Worm (Caenorhabditis elegans): ENCODE data around the gene apb-1.
A peak's percentile ranks its signal among the peaks of the same experiment; 100 is the strongest.
"Not testable (repeated sequence)": the region's sequence is repeated elsewhere in the genome, so short reads cannot be mapped to it uniquely, and the experiment has no call there.

Gene apb-1

ce11 chrIII:2563883-2564282 lies 33.0 kb downstream of the apb-1 start, which contains the start of gene Y54F10AM.11:
Y54F10AM.11 (minus strand) TSS chrIII:2563983.
- not testable (repeated sequence) for TF ChIP-seq aha-1 (tag); spr-1 (tag; optimal IDR thresholded peaks at IDR 0.05); cey-2 (tag; optimal IDR thresholded peaks at IDR 0.05; ENCODE audit: borderline replicate concordance, insufficient read depth)

DNA sequence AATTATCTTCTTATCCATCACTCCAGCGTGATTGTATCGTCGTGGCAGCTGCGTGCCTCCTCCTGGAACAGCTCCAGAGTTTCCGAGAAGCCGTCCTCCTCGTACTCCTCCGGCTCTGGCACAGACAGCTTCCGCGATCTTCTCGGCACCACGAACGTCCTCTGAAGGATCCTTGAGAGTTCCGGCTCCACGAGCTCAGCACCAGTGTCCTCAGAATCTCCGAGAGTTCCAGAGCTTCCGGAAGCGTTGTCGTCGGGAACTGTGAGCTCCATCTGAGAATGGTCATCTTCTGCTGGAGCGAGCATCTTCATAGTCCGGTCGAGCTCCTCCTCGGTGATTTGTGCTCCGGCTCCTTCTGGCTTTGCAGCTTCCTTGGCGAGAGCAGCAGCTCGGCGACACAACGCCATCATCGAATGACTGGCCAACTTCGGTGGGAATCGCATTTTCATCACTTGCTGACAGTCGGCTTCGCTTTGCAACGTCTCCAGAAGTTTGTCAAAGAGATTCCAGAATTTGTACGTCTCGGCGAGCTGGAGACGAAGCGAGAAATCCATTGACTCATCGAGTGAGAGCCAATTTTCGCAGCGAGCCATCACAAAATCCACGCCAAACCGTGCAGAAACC lies 33.7 kb downstream of the apb-1 start:
- TF ChIP-seq ama-1 (optimal IDR thresholded peaks at IDR 0.05) (no peak), dmd-6 (GFP tag; IDR thresholded peaks at IDR 0.05) (no peak), set-16 (GFP tag; IDR thresholded peaks at IDR 0.05) (peak; percentile 92), aha-1 (tag) (peak; percentile 54), ceh-82 (tag; optimal IDR thresholded peaks at IDR 0.05) (no peak)

ce11 chrIII:2561410-2561809 lies 35.4 kb downstream of the apb-1 start, which contains the start of gene nhr-239:
nhr-239 (plus strand) TSS chrIII:2561710.
- TF ChIP-seq Y48G9A.11 (GFP tag; IDR thresholded peaks at IDR 0.05) (no peak), F49E8.2 (tag; optimal IDR thresholded peaks at IDR 0.05; ENCODE audit: borderline replicate concordance) (no peak), mep-1 (tag; optimal IDR thresholded peaks at IDR 0.05) (no peak), ces-1 (GFP tag; optimal IDR thresholded peaks at IDR 0.05) (no peak), madf-9 (GFP tag; conservative IDR thresholded peaks at IDR 0.05) (no peak), fkh-10 (GFP tag; optimal IDR thresholded peaks at IDR 0.05) (no peak), pha-4 (GFP tag; IDR thresholded peaks at IDR 0.05) (no peak), pha-4 (tag; optimal IDR thresholded peaks at IDR 0.05) (no peak), ceh-32 (tag; optimal IDR thresholded peaks at IDR 0.05; ENCODE audit: poor library complexity) (no peak), ZK337.2 (GFP tag; IDR thresholded peaks at IDR 0.05) (no peak), duxl-1 (tag; optimal IDR thresholded peaks at IDR 0.05; ENCODE audit: poor library complexity) (no peak), daf-8 (GFP tag; IDR thresholded peaks at IDR 0.05) (no peak), egl-27 (tag; optimal IDR thresholded peaks at IDR 0.05) (no peak)

- TF ChIP-seq zip-2 (tag; optimal IDR thresholded peaks at IDR 0.05): no peak
- TF ChIP-seq zag-1 (tag; optimal IDR thresholded peaks at IDR 0.05): no peak
- no peak for TF ChIP-seq aha-1 (tag)
- TF ChIP-seq fkh-10 (GFP tag; optimal IDR thresholded peaks at IDR 0.05): no peak
- TF ChIP-seq Y48G9A.11 (GFP tag; IDR thresholded peaks at IDR 0.05): no peak
- no peak for TF ChIP-seq fos-1 (tag; optimal IDR thresholded peaks at IDR 0.05)
- TF ChIP-seq rbr-2 (tag; optimal IDR thresholded peaks at IDR 0.05): no peak
- no peak for TF ChIP-seq ctbp-1 (GFP tag; IDR thresholded peaks at IDR 0.05)
- no peak for TF ChIP-seq T20F7.1 (GFP tag; optimal IDR thresholded peaks at IDR 0.05)
- no peak for TF ChIP-seq nhr-6 (tag; optimal IDR thresholded peaks at IDR 0.05)
- TF ChIP-seq egl-27 (tag; optimal IDR thresholded peaks at IDR 0.05): no peak
- no peak for TF ChIP-seq nhr-77 (tag; optimal IDR thresholded peaks at IDR 0.05)
- no peak for TF ChIP-seq mes-2 (tag; optimal IDR thresholded peaks at IDR 0.05; ENCODE audit: poor library complexity, severe bottlenecking)
- TF ChIP-seq vab-7 (GFP tag; IDR thresholded peaks at IDR 0.05): no peak
- TF ChIP-seq ceh-62 (tag; optimal IDR thresholded peaks at IDR 0.05): no peak
- no peak for TF ChIP-seq unc-62 (GFP tag; optimal IDR thresholded peaks at IDR 0.05 in 1 of 2)
- TF ChIP-seq unc-62 (tag; optimal IDR thresholded peaks at IDR 0.05): no peak
- no peak for TF ChIP-seq skn-1 (tag; optimal IDR thresholded peaks at IDR 0.05)
- no peak for TF ChIP-seq madf-9 (GFP tag; conservative IDR thresholded peaks at IDR 0.05)
- TF ChIP-seq gei-8 (GFP tag; optimal IDR thresholded peaks at IDR 0.05): no peak
- TF ChIP-seq F49E8.2 (tag; optimal IDR thresholded peaks at IDR 0.05; ENCODE audit: borderline replicate concordance): no peak
Observed at ce11 chrIII:2560763-2561162, 36.1 kb downstream of the apb-1 start.
